Fruit fly (Drosophila melanogaster) whole organism, embryonic: Measurements from ENCODE around the gene CG6901.

ENCODE experiments used
- Asciz ChIP-seq: fragments of 200-800 bp; sonication (Bioruptor generic); optimal IDR thresholded peaks from 2 replicates; lab custom pipeline; 2017; ENCODE audit warnings: missing biosample characterization, mild to moderate bottlenecking, missing genetic modification characterization, missing genetic modification reagents
- BEAF-32 ChIP-seq: fragments of 200-800 bp; sonication (Bioruptor generic); optimal IDR thresholded peaks from 3 replicates; lab custom pipeline; 2017; ENCODE audit warnings: missing biosample characterization, missing genetic modification characterization, mild to moderate bottlenecking, moderate library complexity, missing genetic modification reagents
- CG10654 ChIP-seq: fragments of 200-800 bp; sonication (Bioruptor generic); optimal IDR thresholded peaks from 2 replicates; lab custom pipeline; 2016; ENCODE audit warnings: missing biosample characterization, missing genetic modification characterization
- CG10979 ChIP-seq: fragments of 200-800 bp; sonication (Bioruptor generic); optimal IDR thresholded peaks from 2 replicates; lab custom pipeline; 2018; ENCODE audit warnings: missing biosample characterization, mild to moderate bottlenecking, missing genetic modification characterization, moderate library complexity
- CG11093 ChIP-seq: fragments of 200-800 bp; sonication (Bioruptor generic); IDR thresholded peaks from 3 replicates; pipeline ENCODE4 v1.3.6; 2022; ENCODE audit warnings: missing biosample characterization, missing genetic modification characterization
- CG11504 ChIP-seq: fragments of 200-800 bp; sonication (Bioruptor generic); optimal IDR thresholded peaks from 3 replicates; lab custom pipeline; 2019; ENCODE audit warnings: missing biosample characterization, mild to moderate bottlenecking, missing genetic modification characterization, moderate library complexity
- CG11696 ChIP-seq: fragments of 200-800 bp; sonication (Bioruptor generic); IDR thresholded peaks from 2 replicates; pipeline ENCODE4 v1.3.6; 2022; ENCODE audit warnings: missing biosample characterization, missing genetic modification characterization
- CG13894 ChIP-seq: fragments of 200-800 bp; sonication (Bioruptor generic); optimal IDR thresholded peaks from 3 replicates; lab custom pipeline; 2018; ENCODE audit warnings: missing biosample characterization, mild to moderate bottlenecking, missing genetic modification characterization, moderate library complexity
- CG1603 ChIP-seq: fragments of 200-800 bp; sonication (Bioruptor generic); optimal IDR thresholded peaks from 2 replicates; lab custom pipeline; 2019; ENCODE audit warnings: missing biosample characterization, mild to moderate bottlenecking, missing genetic modification characterization, moderate library complexity
- CG1647 ChIP-seq: fragments of 200-800 bp; sonication (Bioruptor generic); optimal IDR thresholded peaks from 3 replicates; lab custom pipeline; 2016; ENCODE audit warnings: missing biosample characterization, missing genetic modification characterization
- CG17612 ChIP-seq: fragments of 200-800 bp; sonication (Bioruptor generic); IDR thresholded peaks from 2 replicates; pipeline ENCODE4 v1.3.6; 2022; ENCODE audit warnings: missing biosample characterization, missing genetic modification characterization
- CG18599 ChIP-seq: fragments of 200-800 bp; sonication (Bioruptor generic); optimal IDR thresholded peaks from 3 replicates; lab custom pipeline; 2017; ENCODE audit warnings: missing biosample characterization, missing genetic modification characterization, mild to moderate bottlenecking, moderate library complexity, missing genetic modification reagents
- CG18764 ChIP-seq: fragments of 200-800 bp; sonication (Bioruptor generic); optimal IDR thresholded peaks from 3 replicates; lab custom pipeline; 2016; ENCODE audit warnings: missing biosample characterization, missing genetic modification characterization
- CG2678 ChIP-seq: fragments of 200-800 bp; sonication (Bioruptor generic); optimal IDR thresholded peaks from 3 replicates; lab custom pipeline; 2019; ENCODE audit warnings: missing biosample characterization, mild to moderate bottlenecking, missing genetic modification characterization, moderate library complexity
- CG31441 ChIP-seq: fragments of 200-800 bp; sonication (Bioruptor generic); IDR thresholded peaks from 2 replicates; pipeline ENCODE4 v1.3.6; 2022; ENCODE audit warnings: missing biosample characterization, missing genetic modification characterization
- CG33213 ChIP-seq: fragments of 200-800 bp; sonication (Bioruptor generic); optimal IDR thresholded peaks from 3 replicates; lab custom pipeline; 2016; ENCODE audit warnings: missing biosample characterization, missing genetic modification characterization
- CG34376 ChIP-seq: fragments of 200-800 bp; sonication (Bioruptor generic); optimal IDR thresholded peaks from 2 replicates; lab custom pipeline; 2018; ENCODE audit warnings: missing biosample characterization, mild to moderate bottlenecking, missing genetic modification characterization
- CG3995 ChIP-seq: fragments of 200-800 bp; sonication (Bioruptor generic); optimal IDR thresholded peaks from 3 replicates; lab custom pipeline; 2016; ENCODE audit warnings: missing biosample characterization, missing genetic modification characterization
- CG4820 ChIP-seq: fragments of 200-800 bp; sonication (Bioruptor generic); optimal IDR thresholded peaks from 3 replicates; lab custom pipeline; 2016; ENCODE audit warnings: missing biosample characterization, missing genetic modification characterization
- CG6254 ChIP-seq: fragments of 200-800 bp; sonication (Bioruptor generic); optimal IDR thresholded peaks from 3 replicates; lab custom pipeline; 2017; ENCODE audit warnings: mild to moderate bottlenecking, missing biosample characterization, missing genetic modification reagents, missing genetic modification characterization
- CG6765 ChIP-seq: fragments of 200-800 bp; sonication (Bioruptor generic); optimal IDR thresholded peaks from 3 replicates; lab custom pipeline; 2017; ENCODE audit warnings: missing biosample characterization, mild to moderate bottlenecking, missing genetic modification characterization
- CG7839 ChIP-seq: fragments of 200-800 bp; sonication (Bioruptor generic); optimal IDR thresholded peaks from 3 replicates; lab custom pipeline; 2018; ENCODE audit warnings: missing biosample characterization, mild to moderate bottlenecking, missing genetic modification characterization, moderate library complexity
- CG7928 ChIP-seq: fragments of 200-800 bp; sonication (Bioruptor generic); optimal IDR thresholded peaks from 2 replicates; lab custom pipeline; 2017; ENCODE audit warnings: missing biosample characterization, mild to moderate bottlenecking, missing genetic modification characterization
- CG8388 ChIP-seq: fragments of 200-800 bp; sonication (Bioruptor generic); optimal IDR thresholded peaks from 2 replicates; lab custom pipeline; 2019; ENCODE audit warnings: missing biosample characterization, mild to moderate bottlenecking, missing genetic modification characterization, moderate library complexity
- CG9932 ChIP-seq: fragments of 200-800 bp; sonication (Bioruptor generic); IDR thresholded peaks from 2 replicates; pipeline ENCODE4 v1.3.6; 2022; ENCODE audit warnings: missing biosample characterization, missing genetic modification characterization
- Dip3 ChIP-seq: fragments of 200-800 bp; sonication (Bioruptor generic); optimal IDR thresholded peaks from 3 replicates; lab custom pipeline; 2016; ENCODE audit warnings: missing biosample characterization, missing genetic modification characterization
- Eip74EF ChIP-seq, 2 experiments: fragments of 200-800 bp in 1 of 2; fragments of >200 bp in 1 of 2; sonication (Bioruptor generic) in 1 of 2; optimal IDR thresholded peaks; 2 replicates each; lab custom pipeline; 2017 to 2019; ENCODE audit warnings: missing biosample characterization in 2 of 2, missing genetic modification characterization in 2 of 2, mild to moderate bottlenecking in 1 of 2, moderate library complexity in 1 of 2
- Ets97D ChIP-seq: fragments of 200-800 bp; sonication (Bioruptor generic); optimal IDR thresholded peaks from 3 replicates; lab custom pipeline; 2016; ENCODE audit warnings: missing biosample characterization, missing genetic modification characterization
- Hr39 ChIP-seq: fragments of >200 bp; optimal IDR thresholded peaks from 2 replicates; lab custom pipeline; 2017
- Jarid2 ChIP-seq: fragments of 200-800 bp; sonication (Bioruptor generic); optimal IDR thresholded peaks from 3 replicates; lab custom pipeline; 2017; ENCODE audit warnings: mild to moderate bottlenecking, missing biosample characterization, missing genetic modification reagents, missing genetic modification characterization
- Sry-β ChIP-seq: fragments of 200-800 bp; sonication (Bioruptor generic); optimal IDR thresholded peaks from 2 replicates; lab custom pipeline; 2018; ENCODE audit warnings: missing biosample characterization, mild to moderate bottlenecking, missing genetic modification characterization, moderate library complexity
- Ssrp ChIP-seq: fragments of 200-800 bp; sonication (Bioruptor generic); optimal IDR thresholded peaks from 2 replicates; lab custom pipeline; 2018; ENCODE audit warnings: missing biosample characterization, mild to moderate bottlenecking, missing genetic modification characterization, moderate library complexity
- Trl ChIP-seq, 3 experiments: fragments of >200 bp in 2 of 3; fragments of 200-800 bp in 1 of 3; sonication (Bioruptor generic) in 1 of 3; optimal IDR thresholded peaks; 2 replicates in 1 of 3; 3 replicates in 2 of 3; lab custom pipeline; 2016 to 2017; ENCODE audit warnings: missing biosample characterization in 1 of 3, missing genetic modification characterization in 1 of 3
- bowl ChIP-seq: fragments of 200-800 bp; sonication (Bioruptor generic); IDR thresholded peaks from 2 replicates; pipeline ENCODE4 v1.3.6; 2022; ENCODE audit warnings: missing biosample characterization, missing genetic modification characterization
- bsh ChIP-seq, 2 experiments: fragments of 200-800 bp; sonication (Bioruptor generic); optimal IDR thresholded peaks; 2 replicates each; lab custom pipeline; 2017 to 2018; ENCODE audit warnings: mild to moderate bottlenecking in 2 of 2, missing biosample characterization in 2 of 2, missing genetic modification characterization in 2 of 2, moderate library complexity in 1 of 2
- caup ChIP-seq: fragments of 200-800 bp; sonication (Bioruptor generic); optimal IDR thresholded peaks from 3 replicates; lab custom pipeline; 2017; ENCODE audit warnings: missing biosample characterization, mild to moderate bottlenecking, missing genetic modification characterization, moderate library complexity; ENCODE audit not compliant: severe bottlenecking
- crc ChIP-seq: fragments of 200-800 bp; sonication (Bioruptor generic); optimal IDR thresholded peaks from 2 replicates; lab custom pipeline; 2016; ENCODE audit warnings: missing biosample characterization, missing genetic modification characterization
- eve ChIP-seq, 2 experiments: fragments of >200 bp; optimal IDR thresholded peaks; 2 replicates each; lab custom pipeline; 2017; ENCODE audit warnings: missing biosample characterization in 2 of 2, missing genetic modification characterization in 2 of 2
- fru ChIP-seq: fragments of >200 bp; optimal IDR thresholded peaks from 2 replicates; lab custom pipeline; 2017
- fu2 ChIP-seq: fragments of 200-800 bp; sonication (Bioruptor generic); optimal IDR thresholded peaks from 2 replicates; lab custom pipeline; 2016; ENCODE audit warnings: missing biosample characterization, missing genetic modification characterization
- ham ChIP-seq: fragments of 200-800 bp; sonication (Bioruptor generic); IDR thresholded peaks from 2 replicates; pipeline ENCODE4 v1.3.6; 2022; ENCODE audit warnings: missing biosample characterization, missing genetic modification characterization
- luna ChIP-seq: fragments of 200-800 bp; sonication (Bioruptor generic); optimal IDR thresholded peaks from 2 replicates; lab custom pipeline; 2016; ENCODE audit warnings: missing biosample characterization, missing genetic modification characterization
- nmo ChIP-seq: fragments of 200-800 bp; sonication (Bioruptor generic); optimal IDR thresholded peaks from 2 replicates; lab custom pipeline; 2018; ENCODE audit warnings: missing biosample characterization, mild to moderate bottlenecking, missing genetic modification characterization, moderate library complexity
- nom ChIP-seq: fragments of 200-800 bp; sonication (Bioruptor generic); optimal IDR thresholded peaks from 2 replicates; lab custom pipeline; 2017; ENCODE audit warnings: missing biosample characterization, missing genetic modification characterization, mild to moderate bottlenecking, moderate library complexity, missing genetic modification reagents
- p53 ChIP-seq: fragments of 200-800 bp; sonication (Bioruptor generic); optimal IDR thresholded peaks from 2 replicates; lab custom pipeline; 2016; ENCODE audit warnings: missing biosample characterization, missing genetic modification characterization
- slp2 ChIP-seq: fragments of 200-800 bp; sonication (Bioruptor generic); optimal IDR thresholded peaks from 2 replicates; lab custom pipeline; 2016; ENCODE audit warnings: missing biosample characterization, missing genetic modification characterization
- ssp ChIP-seq: fragments of 200-800 bp; sonication (Bioruptor generic); IDR thresholded peaks from 2 replicates; pipeline ENCODE4 v1.3.6; 2022; ENCODE audit warnings: missing biosample characterization, missing genetic modification characterization
- tgo ChIP-seq: fragments of 200-800 bp; sonication (Bioruptor generic); IDR thresholded peaks from 3 replicates; pipeline ENCODE4 v1.3.6; 2022; ENCODE audit warnings: missing biosample characterization, missing genetic modification characterization
- usp ChIP-seq: fragments of >200 bp; optimal IDR thresholded peaks from 2 replicates; lab custom pipeline; 2017; ENCODE audit warnings: missing biosample characterization, missing genetic modification characterization
- zfh1 ChIP-seq: fragments of 200-800 bp; sonication (Bioruptor generic); IDR thresholded peaks from 3 replicates; pipeline ENCODE4 v1.3.6; 2022; ENCODE audit warnings: missing biosample characterization, missing genetic modification characterization

The CG6901 gene

dm6 chr3R:16341817-16342374 lies 18.7 kb downstream of the CG6901 start, which contains the start of the genes SF2 and pad (continued):
- TF ChIP-seq CG10654 (GFP tag; lab: Kevin White, UChicago), result peak; percentile 73
- TF ChIP-seq crc, result peak; percentile 68
- TF ChIP-seq ssp (GFP tag; lab: Robert Waterston, UW), result peak; percentile 73
- TF ChIP-seq CG2678, result peak; percentile 83
- TF ChIP-seq CG18764 (GFP tag; lab: Kevin White, UChicago), result peak; percentile 72
- TF ChIP-seq Ssrp (tag; lab: Kevin White, UChicago), result peak; percentile 73
- peak; percentile 78 for TF ChIP-seq CG34376 (GFP tag; lab: Kevin White, UChicago)
- peak; percentile 62 for TF ChIP-seq CG3995
- peak; percentile 33 for TF ChIP-seq nom (GFP tag; lab: Kevin White, UChicago)
- no peak for TF ChIP-seq CG17612
- peak; percentile 76 for TF ChIP-seq CG7839
- TF ChIP-seq slp2, result peak; percentile 69
- peak; percentile 99 for TF ChIP-seq BEAF-32 (GFP tag; lab: Kevin White, UChicago)
- TF ChIP-seq CG11093 (GFP tag; lab: Robert Waterston, UW), result no peak; the same call in 2 of the 3 replicates
- TF ChIP-seq p53 (GFP tag; lab: Kevin White, UChicago), result peak; percentile 64
- TF ChIP-seq usp, result no peak
- peak; percentile 75 for TF ChIP-seq Ets97D (GFP tag; lab: Kevin White, UChicago)
- peak in 1 of 2 experiments; percentile 18 for TF ChIP-seq Eip74EF (GFP tag; optimal IDR thresholded peaks at IDR 0.05; lab: Kevin White, UChicago)
- TF ChIP-seq CG18599, result peak; percentile 74
- peak; percentile 40 for TF ChIP-seq Asciz (GFP tag; lab: Kevin White, UChicago)
- peak; percentile 45 for TF ChIP-seq CG1603 (tag; lab: Kevin White, UChicago)
- TF ChIP-seq CG11696, result no peak
- TF ChIP-seq CG31441, result peak; percentile 77
- peak; percentile 18 for TF ChIP-seq Sry-β (GFP tag; lab: Kevin White, UChicago)
- peak; percentile 77 for TF ChIP-seq fu2 (GFP tag; lab: Kevin White, UChicago)
- TF ChIP-seq caup (GFP tag; lab: Kevin White, UChicago), result peak; percentile 69
- TF ChIP-seq CG33213, result peak; percentile 70
- peak; percentile 93 for TF ChIP-seq CG9932 (GFP tag; lab: Robert Waterston, UW)
- peak; percentile 38; the same call in 1 of the 3 replicates for TF ChIP-seq zfh1 (GFP tag; lab: Robert Waterston, UW)
- peak; percentile 39 for TF ChIP-seq Jarid2 (GFP tag; lab: Kevin White, UChicago)
- TF ChIP-seq CG1647 (GFP tag; lab: Kevin White, UChicago), result peak; percentile 78
- peak; percentile 79 for TF ChIP-seq CG11504
- no peak for TF ChIP-seq Trl (optimal IDR thresholded peaks at IDR 0.05; lab: Kevin White, UChicago)
- TF ChIP-seq Trl (GFP tag; optimal IDR thresholded peaks at IDR 0.05; lab: Kevin White, UChicago), result peak; percentile 71
- TF ChIP-seq CG4820 (GFP tag; lab: Kevin White, UChicago), result peak; percentile 72
- TF ChIP-seq nmo (GFP tag; lab: Kevin White, UChicago), result peak; percentile 91
- TF ChIP-seq fru (lab: Kevin White, UChicago), result no peak
- TF ChIP-seq CG13894 (tag; lab: Kevin White, UChicago), result peak; percentile 71
- TF ChIP-seq luna, result no peak
- peak; percentile 41 for TF ChIP-seq CG6254 (GFP tag; lab: Kevin White, UChicago)
- peak; percentile 65 for TF ChIP-seq CG10979 (tag; lab: Kevin White, UChicago)
- TF ChIP-seq CG6765 (GFP tag; lab: Kevin White, UChicago), result peak; percentile 20
- TF ChIP-seq bsh (GFP tag; optimal IDR thresholded peaks at IDR 0.05; lab: Kevin White, UChicago), result peak in 1 of 2 experiments; percentile 64
- peak; percentile 73 for TF ChIP-seq Dip3
- no peak for TF ChIP-seq CG7928
- peak; percentile 45 for TF ChIP-seq CG8388 (GFP tag; lab: Kevin White, UChicago)
- no peak for TF ChIP-seq Hr39
- no peak for TF ChIP-seq bowl (GFP tag; lab: Robert Waterston, UW)
- no peak for TF ChIP-seq eve (GFP tag; optimal IDR thresholded peaks at IDR 0.05; lab: Kevin White, UChicago)
- TF ChIP-seq tgo (GFP tag; lab: Robert Waterston, UW), result peak; percentile 73
- no peak for TF ChIP-seq ham
